Worm (Caenorhabditis elegans): ENCODE results near the gene K11D12.14.

The K11D12.14 gene

DNA sequence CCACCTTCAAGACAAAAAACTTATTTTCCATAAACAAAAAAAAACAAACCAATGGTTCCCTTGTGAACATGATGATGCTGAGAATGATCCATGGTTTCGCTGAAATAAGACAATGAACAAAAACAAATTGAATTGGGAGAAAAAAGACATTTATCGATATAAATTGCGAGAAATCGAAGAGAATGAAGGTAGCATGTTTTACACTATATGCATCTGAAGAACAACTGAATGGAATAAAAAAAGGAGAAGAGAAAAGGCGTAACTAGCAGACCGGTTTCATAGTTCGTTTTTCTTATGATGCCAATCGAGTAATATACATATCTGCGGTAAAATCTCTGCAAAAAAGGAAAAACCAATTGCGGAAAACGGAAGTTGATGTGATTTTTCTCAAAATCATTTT, 20.0 kb downstream of the K11D12.14 start, which contains the start of gene Y58A7A.1:
Gene Y58A7A.1 (minus strand): TSS at position 101 of the 400 bp plus-strand sequence.
- TF ChIP-seq aly-1 (tag; optimal IDR thresholded peaks at IDR 0.05): no peak
- TF ChIP-seq scrt-1 (GFP tag; IDR thresholded peaks at IDR 0.05): no peak
- TF ChIP-seq tbx-11 (GFP tag; IDR thresholded peaks at IDR 0.05): no peak
- TF ChIP-seq ets-7 (tag; optimal IDR thresholded peaks at IDR 0.05): no peak

DNA sequence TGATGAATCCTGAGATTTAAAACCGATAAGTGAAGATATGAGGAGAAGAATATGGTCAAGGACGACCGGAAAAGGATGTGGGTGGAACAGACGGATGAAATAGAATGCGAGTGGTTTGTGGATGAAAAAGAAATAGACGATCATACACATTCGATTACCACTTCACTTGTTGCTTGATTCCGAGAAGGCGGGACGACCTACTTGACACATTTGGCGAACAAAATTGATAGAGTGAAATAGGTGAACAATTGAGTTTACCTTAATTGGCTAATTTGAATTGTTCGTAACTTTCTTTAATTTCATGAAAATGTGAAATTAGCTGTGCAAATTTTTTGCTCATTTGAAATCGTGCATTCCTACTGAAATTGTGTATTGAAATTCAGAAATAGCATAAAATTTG, 22.6 kb downstream of the K11D12.14 start, which contains the start of gene Y58A7A.2:
Gene Y58A7A.2 (minus strand): TSS at position 101 of the 400 bp plus-strand sequence.
- TF ChIP-seq ets-7 (tag; optimal IDR thresholded peaks at IDR 0.05): no peak

DNA sequence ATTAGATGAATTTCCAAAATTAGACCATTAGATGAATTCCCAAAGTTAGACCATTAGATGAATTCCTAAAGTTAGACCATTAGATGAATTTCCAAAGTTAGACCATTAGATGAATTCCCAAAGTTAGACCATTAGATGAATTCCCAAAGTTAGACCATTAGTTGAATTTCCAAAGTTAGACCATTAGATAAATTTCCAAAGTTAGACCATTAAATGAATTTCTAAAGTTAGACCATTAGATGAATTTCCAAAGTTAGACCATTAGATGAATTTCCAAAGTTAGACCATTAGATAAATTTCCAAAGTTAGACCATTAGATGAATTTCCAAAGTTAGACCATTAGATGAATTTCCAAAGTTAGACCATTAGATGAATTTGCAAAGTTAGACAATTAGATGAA, 25.9 kb downstream of the K11D12.14 start:
- peak; percentile 88 for TF ChIP-seq tbx-11 (GFP tag; IDR thresholded peaks at IDR 0.05)
- TF ChIP-seq tbx-37 (GFP tag; conservative IDR thresholded peaks at IDR 0.05): peak; percentile 81
- TF ChIP-seq sea-1 (GFP tag; conservative IDR thresholded peaks at IDR 0.05): peak; percentile 83

DNA sequence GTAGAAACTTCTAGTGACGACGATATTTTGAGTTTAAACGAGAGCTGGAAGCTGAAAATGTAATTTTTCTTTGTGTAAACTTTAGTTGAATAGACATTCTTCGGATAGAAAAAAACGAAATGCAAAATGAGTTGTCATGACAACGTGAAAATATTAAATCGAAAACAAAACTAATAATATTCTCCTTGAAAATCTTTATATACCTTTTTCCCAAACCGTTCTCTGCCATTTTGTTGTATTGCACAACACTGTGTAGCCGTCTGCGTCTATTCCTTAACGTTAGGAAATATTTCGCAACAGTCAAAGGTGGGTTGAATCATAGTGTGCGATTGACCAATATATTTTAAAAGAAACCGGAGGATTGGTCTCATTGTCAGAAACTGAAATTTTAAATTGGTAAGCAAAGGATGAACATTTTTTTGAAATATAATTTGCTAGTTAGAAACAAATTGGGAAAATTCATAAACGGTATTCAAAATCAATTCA, 31.5 kb downstream of the K11D12.14 start, which contains the start of gene Y58A7A.3:
Gene Y58A7A.3 (minus strand): TSS at position 51 of the 486 bp plus-strand sequence.
- no peak for TF ChIP-seq pes-1 (GFP tag; IDR thresholded peaks at IDR 0.05)
- no peak for TF ChIP-seq tra-4 (tag; optimal IDR thresholded peaks at IDR 0.05)
- TF ChIP-seq ceh-36 (tag; optimal IDR thresholded peaks at IDR 0.05): no peak
- no peak for TF ChIP-seq F13C5.2 (tag; optimal IDR thresholded peaks at IDR 0.05)
- no peak for TF ChIP-seq ets-7 (tag; optimal IDR thresholded peaks at IDR 0.05)
- no peak for TF ChIP-seq sea-1 (GFP tag; conservative IDR thresholded peaks at IDR 0.05)
- no peak for TF ChIP-seq B0310.2 (tag; optimal IDR thresholded peaks at IDR 0.05)
- TF ChIP-seq hmg-4 (GFP tag; optimal IDR thresholded peaks at IDR 0.05): no peak
- TF ChIP-seq flt-1 (GFP tag; IDR thresholded peaks at IDR 0.05): no peak
- TF ChIP-seq tbx-11 (GFP tag; IDR thresholded peaks at IDR 0.05): no peak
- no peak for TF ChIP-seq hmbx-1 (tag; optimal IDR thresholded peaks at IDR 0.05)
- no peak for TF ChIP-seq aly-1 (tag; optimal IDR thresholded peaks at IDR 0.05)
- no peak for TF ChIP-seq ceh-13 (GFP tag; optimal IDR thresholded peaks at IDR 0.05)
- TF ChIP-seq hnd-1 (tag; optimal IDR thresholded peaks at IDR 0.05): no peak
- no peak for TF ChIP-seq ama-1 (optimal IDR thresholded peaks at IDR 0.05)
- TF ChIP-seq tbx-37 (GFP tag; conservative IDR thresholded peaks at IDR 0.05): no peak
- TF ChIP-seq scrt-1 (GFP tag; IDR thresholded peaks at IDR 0.05): no peak

DNA sequence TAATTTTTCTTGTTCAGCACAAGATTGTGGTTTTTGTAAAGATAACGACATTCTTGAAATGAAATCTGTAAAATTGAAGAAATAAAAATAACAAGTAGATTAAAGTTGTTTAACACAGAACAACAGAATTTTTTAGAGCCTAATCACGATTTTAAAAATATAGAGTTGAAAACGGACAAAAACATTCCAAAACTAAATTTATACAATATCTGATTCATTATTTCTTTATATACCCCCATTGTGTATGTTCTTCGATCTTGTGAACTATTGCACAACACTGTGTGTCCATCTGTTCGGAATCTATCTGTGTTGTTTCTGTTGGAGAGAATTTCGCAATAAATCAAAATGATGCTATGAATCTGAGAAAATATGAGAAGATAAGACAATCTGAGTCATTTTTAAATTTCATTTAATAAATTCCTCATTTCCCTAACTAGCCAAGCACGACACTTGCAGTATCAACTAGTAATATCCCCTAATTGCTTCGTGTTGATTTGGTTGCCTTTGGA, 35.6 kb downstream of the K11D12.14 start, which contains the start of gene Y58A7A.4:
Gene Y58A7A.4 (minus strand): TSS at position 51 of the 509 bp plus-strand sequence.
- TF ChIP-seq tbx-11 (GFP tag; IDR thresholded peaks at IDR 0.05): no peak
- TF ChIP-seq scrt-1 (GFP tag; IDR thresholded peaks at IDR 0.05): no peak
- TF ChIP-seq ceh-13 (GFP tag; optimal IDR thresholded peaks at IDR 0.05): no peak
- no peak for TF ChIP-seq ama-1 (optimal IDR thresholded peaks at IDR 0.05)
- no peak for TF ChIP-seq B0310.2 (tag; optimal IDR thresholded peaks at IDR 0.05)
- no peak for TF ChIP-seq hmg-4 (GFP tag; optimal IDR thresholded peaks at IDR 0.05)
- TF ChIP-seq pes-1 (GFP tag; IDR thresholded peaks at IDR 0.05): no peak
- TF ChIP-seq F13C5.2 (tag; optimal IDR thresholded peaks at IDR 0.05): no peak
- TF ChIP-seq sea-1 (GFP tag; conservative IDR thresholded peaks at IDR 0.05): no peak
- TF ChIP-seq tra-4 (tag; optimal IDR thresholded peaks at IDR 0.05): no peak
- TF ChIP-seq hnd-1 (tag; optimal IDR thresholded peaks at IDR 0.05): no peak
- TF ChIP-seq tbx-37 (GFP tag; conservative IDR thresholded peaks at IDR 0.05): no peak
- TF ChIP-seq ceh-36 (tag; optimal IDR thresholded peaks at IDR 0.05): no peak
- TF ChIP-seq ets-7 (tag; optimal IDR thresholded peaks at IDR 0.05): no peak
- TF ChIP-seq hmbx-1 (tag; optimal IDR thresholded peaks at IDR 0.05): no peak
- no peak for TF ChIP-seq aly-1 (tag; optimal IDR thresholded peaks at IDR 0.05)
- no peak for TF ChIP-seq flt-1 (GFP tag; IDR thresholded peaks at IDR 0.05)

DNA sequence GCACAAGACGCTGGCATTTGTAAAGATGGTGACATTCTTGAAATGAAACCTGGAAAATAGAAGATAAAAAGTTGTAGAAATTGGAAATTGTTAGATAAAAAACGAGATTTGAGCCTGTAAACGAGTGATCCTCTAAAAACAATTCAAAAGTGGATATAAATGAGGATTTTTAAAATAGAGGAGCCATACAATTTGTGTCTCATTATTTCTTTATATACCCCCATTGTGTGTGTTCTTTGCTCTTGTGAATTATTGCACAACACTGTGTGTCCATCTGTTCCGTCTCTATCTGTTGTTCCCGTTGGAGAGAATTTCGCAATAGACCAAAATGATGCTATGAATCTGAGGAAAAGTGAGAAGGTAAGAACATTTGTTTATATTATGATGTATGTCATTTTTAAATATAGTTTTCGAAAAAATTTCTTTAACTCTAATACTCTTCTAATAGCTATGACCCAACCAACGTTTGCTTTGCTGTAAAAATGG, 37.5 kb downstream of the K11D12.14 start, which contains the start of gene Y58A7A.5:
Gene Y58A7A.5 (minus strand): TSS at position 51 of the 486 bp plus-strand sequence.
- TF ChIP-seq ceh-13 (GFP tag; optimal IDR thresholded peaks at IDR 0.05) (no peak), tbx-37 (GFP tag; conservative IDR thresholded peaks at IDR 0.05) (no peak)

DNA sequence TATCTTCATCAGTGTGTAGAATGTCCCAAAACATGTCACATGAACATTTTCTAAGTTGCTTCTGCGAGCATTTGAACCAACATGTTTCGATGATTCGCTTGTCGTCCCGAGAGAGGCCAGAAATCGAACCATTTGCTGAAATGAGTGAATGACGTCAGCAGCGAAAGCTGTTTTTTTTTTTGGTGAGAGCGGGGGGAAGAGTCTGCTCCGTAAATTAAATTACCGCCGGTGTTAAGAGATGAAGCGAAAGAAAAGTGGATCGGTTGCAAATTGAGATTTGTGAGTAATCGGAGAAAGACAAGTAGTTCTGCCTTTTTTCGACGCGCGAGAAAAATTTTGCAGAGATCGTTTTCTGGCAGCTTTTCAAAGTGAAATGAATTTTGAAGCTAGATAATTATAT, 38.9 kb downstream of the K11D12.14 start:
- TF ChIP-seq hmg-4 (GFP tag; optimal IDR thresholded peaks at IDR 0.05): no peak
- no peak for TF ChIP-seq ceh-36 (tag; optimal IDR thresholded peaks at IDR 0.05)
- TF ChIP-seq scrt-1 (GFP tag; IDR thresholded peaks at IDR 0.05): no peak
- TF ChIP-seq aly-1 (tag; optimal IDR thresholded peaks at IDR 0.05): no peak
- no peak for TF ChIP-seq tbx-37 (GFP tag; conservative IDR thresholded peaks at IDR 0.05)
- TF ChIP-seq sea-1 (GFP tag; conservative IDR thresholded peaks at IDR 0.05): no peak
- TF ChIP-seq pes-1 (GFP tag; IDR thresholded peaks at IDR 0.05): no peak

DNA sequence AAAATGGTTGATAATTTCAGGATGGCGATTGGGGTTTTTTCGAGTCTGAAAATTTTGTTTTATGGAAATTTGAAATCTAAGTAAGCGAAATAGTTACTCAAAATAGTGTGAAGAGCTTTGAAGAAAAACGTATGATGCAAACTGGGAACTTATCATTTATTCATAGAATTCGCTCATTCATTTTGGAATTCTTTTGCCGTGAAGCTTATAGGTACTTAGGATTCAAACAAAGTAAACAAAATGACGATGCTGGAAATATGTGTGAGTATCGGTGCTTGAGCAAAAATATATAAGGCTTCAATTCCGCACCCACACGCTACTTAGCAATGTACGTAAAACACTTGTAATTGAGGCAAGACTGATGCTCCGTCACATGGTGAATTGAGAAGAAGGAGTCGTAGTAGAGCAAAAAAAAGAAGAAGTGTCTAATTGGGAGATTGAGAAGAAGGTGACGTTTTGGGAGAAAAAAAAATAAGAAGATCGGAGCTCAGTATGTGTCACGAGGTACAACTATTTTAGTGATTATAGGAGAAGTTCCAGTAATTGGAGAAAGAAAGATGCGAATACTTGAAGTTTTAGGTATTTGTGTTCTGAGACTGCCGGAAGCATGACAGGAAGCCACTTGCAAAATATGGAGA, 40.2 kb downstream of the K11D12.14 start, which contains the start of gene glb-32:
Gene glb-32 (minus strand): TSS at position 51 of the 638 bp plus-strand sequence.
- no peak for TF ChIP-seq scrt-1 (GFP tag; IDR thresholded peaks at IDR 0.05)
- no peak for TF ChIP-seq hnd-1 (tag; optimal IDR thresholded peaks at IDR 0.05)
- no peak for TF ChIP-seq sea-1 (GFP tag; conservative IDR thresholded peaks at IDR 0.05)
- TF ChIP-seq tra-4 (tag; optimal IDR thresholded peaks at IDR 0.05): no peak
- TF ChIP-seq ceh-36 (tag; optimal IDR thresholded peaks at IDR 0.05): no peak
- no peak for TF ChIP-seq tbx-11 (GFP tag; IDR thresholded peaks at IDR 0.05)
- TF ChIP-seq flt-1 (GFP tag; IDR thresholded peaks at IDR 0.05): no peak
- TF ChIP-seq ama-1 (optimal IDR thresholded peaks at IDR 0.05): no peak
- no peak for TF ChIP-seq hmbx-1 (tag; optimal IDR thresholded peaks at IDR 0.05)
- no peak for TF ChIP-seq ceh-13 (GFP tag; optimal IDR thresholded peaks at IDR 0.05)
- no peak for TF ChIP-seq hmg-4 (GFP tag; optimal IDR thresholded peaks at IDR 0.05)
- no peak for TF ChIP-seq pes-1 (GFP tag; IDR thresholded peaks at IDR 0.05)
- no peak for TF ChIP-seq aly-1 (tag; optimal IDR thresholded peaks at IDR 0.05)
- no peak for TF ChIP-seq B0310.2 (tag; optimal IDR thresholded peaks at IDR 0.05)
- no peak for TF ChIP-seq tbx-37 (GFP tag; conservative IDR thresholded peaks at IDR 0.05)
